Worm (Caenorhabditis elegans): ENCODE measurements around the gene T12A7.2.

ce11 chrIV:11743813-11744212 lies 17.1 kb downstream of the T12A7.2 start:
- TF ChIP-seq F13H6.1 (tag; optimal IDR thresholded peaks at IDR 0.05) (no peak), aly-2 (tag; optimal IDR thresholded peaks at IDR 0.05) (no peak), unc-39 (tag; optimal IDR thresholded peaks at IDR 0.05) (no peak), blmp-1 (tag; optimal IDR thresholded peaks at IDR 0.05; ENCODE audit: insufficient read depth) (no peak), nhr-11 (tag; optimal IDR thresholded peaks at IDR 0.05) (no peak), mdl-1 (tag; optimal IDR thresholded peaks at IDR 0.05) (no peak), lsy-2 (tag; optimal IDR thresholded peaks at IDR 0.05) (no peak), ama-1 (optimal IDR thresholded peaks at IDR 0.05) (no peak), sma-9 (GFP tag; optimal IDR thresholded peaks at IDR 0.05) (no peak), sma-9 (tag; optimal IDR thresholded peaks at IDR 0.05) (no peak), mab-5 (tag; optimal IDR thresholded peaks at IDR 0.05) (no peak), alr-1 (tag; optimal IDR thresholded peaks at IDR 0.05) (no peak), zag-1 (tag; optimal IDR thresholded peaks at IDR 0.05) (no peak), nhr-25 (tag; optimal IDR thresholded peaks at IDR 0.05) (no peak)

Measured in whole organism, L2 larva.